Fruit fly (Drosophila melanogaster): Measurements from ENCODE around the gene RpS2.

The RpS2 gene

DNA sequence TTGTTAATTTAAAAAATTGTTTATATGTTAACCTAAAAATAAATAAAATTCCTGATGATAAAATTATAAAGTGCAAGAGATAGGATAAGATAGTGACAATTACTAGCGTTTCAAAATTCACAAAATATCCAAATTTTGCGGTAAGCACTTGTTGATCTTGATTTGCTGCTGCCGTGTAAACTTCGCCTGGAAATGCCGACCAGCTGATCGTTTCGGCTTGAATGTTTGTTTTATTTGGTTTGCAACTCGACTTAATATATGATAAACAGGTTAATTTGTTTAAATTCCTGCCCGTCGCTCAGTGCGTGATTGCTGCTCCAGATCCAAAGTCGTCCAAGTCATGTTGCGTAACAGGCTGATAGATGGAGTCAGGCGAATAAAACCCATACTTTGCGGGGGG is 24.0 kb upstream of the RpS2 start, which contains the start of gene CG4592 (continued):
- TF ChIP-seq net (GFP tag; optimal IDR thresholded peaks at IDR 0.05) = peak; percentile 77
- TF ChIP-seq vri (GFP tag; optimal IDR thresholded peaks at IDR 0.05) = peak; percentile 82
- TF ChIP-seq pdm3 (GFP tag; optimal IDR thresholded peaks at IDR 0.05) = no peak
- TF ChIP-seq CG1621 (tag; optimal IDR thresholded peaks at IDR 0.05) = peak; percentile 65
- TF ChIP-seq CG6854 (GFP tag; optimal IDR thresholded peaks at IDR 0.05) = no peak
- peak; percentile 69 for TF ChIP-seq CG6792 (GFP tag; optimal IDR thresholded peaks at IDR 0.05)
- peak; percentile 28 for TF ChIP-seq Sox15 (GFP tag; optimal IDR thresholded peaks at IDR 0.05)
- TF ChIP-seq Eip93F (GFP tag; optimal IDR thresholded peaks at IDR 0.05) = peak; percentile 72
- peak; percentile 78 for TF ChIP-seq Hr4 (GFP tag; optimal IDR thresholded peaks at IDR 0.05)
- TF ChIP-seq Blimp-1 (GFP tag; optimal IDR thresholded peaks at IDR 0.05) = peak; percentile 36

DNA sequence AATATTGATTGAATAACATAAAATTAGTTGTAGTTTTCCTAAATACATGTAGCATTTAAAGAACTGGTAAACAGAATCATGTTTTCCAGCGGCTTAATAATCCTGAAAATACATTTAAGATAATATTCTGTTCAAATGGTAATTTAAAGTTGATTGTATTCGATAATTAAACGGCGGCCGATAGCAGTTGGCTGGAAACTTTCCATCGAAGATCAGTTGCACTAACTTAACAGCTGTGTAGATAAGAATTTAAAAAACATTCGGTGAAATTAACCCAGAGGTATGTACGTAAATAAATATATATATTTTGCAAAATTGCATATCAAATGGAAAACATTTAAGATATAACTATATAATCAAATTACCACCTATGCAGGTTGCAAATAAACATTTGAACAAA is 22.6 kb upstream of the RpS2 start, which contains the start of gene CG4594:
TSS of gene CG4594 (plus strand) at position 212 of the 400 bp plus-strand sequence.
- TF ChIP-seq Blimp-1 (GFP tag; optimal IDR thresholded peaks at IDR 0.05) (no peak), acj6 (GFP tag; optimal IDR thresholded peaks at IDR 0.05) (no peak), svp (GFP tag) (peak; percentile 46)

DNA sequence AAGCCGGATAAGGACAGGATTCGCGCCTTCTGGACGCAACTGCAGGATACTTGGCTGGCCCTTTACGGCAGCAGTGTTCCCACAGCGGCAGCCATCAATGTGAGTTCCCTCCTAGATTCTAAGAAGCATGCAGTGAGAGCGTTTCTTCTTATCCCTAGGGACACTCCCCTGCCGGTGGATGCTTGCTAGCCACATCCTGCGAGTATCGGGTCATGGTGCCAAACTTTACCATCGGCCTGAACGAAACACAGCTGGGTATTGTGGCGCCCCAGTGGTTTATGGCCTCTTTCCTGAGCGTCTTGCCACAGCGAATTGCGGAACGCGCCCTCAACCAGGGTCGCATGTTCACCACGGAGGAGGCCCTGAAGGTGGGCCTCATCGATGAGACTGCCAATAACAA is 21.9 kb upstream of the RpS2 start:
- TF ChIP-seq CG15336 (GFP tag; IDR thresholded peaks at IDR 0.05) = no peak
- TF ChIP-seq vri (GFP tag; optimal IDR thresholded peaks at IDR 0.05) = no peak

dm6 chr2L:9918020-9918959 is 20.9 kb upstream of the RpS2 start, which contains the start of the genes CG5885 and CG4598:
Gene CG5885, minus strand, starts transcription at chr2L:9918330.
Gene CG4598, plus strand, starts transcription at chr2L:9918618.
- TF ChIP-seq CG1621 (tag; optimal IDR thresholded peaks at IDR 0.05) = peak; percentile 21
- TF ChIP-seq Smox (GFP tag; optimal IDR thresholded peaks at IDR 0.05) = peak; percentile 76
- TF ChIP-seq eg (GFP tag; IDR thresholded peaks at IDR 0.05) = peak; percentile 80
- peak; percentile 45 for TF ChIP-seq fkh (GFP tag; optimal IDR thresholded peaks at IDR 0.05)
- TF ChIP-seq dac (GFP tag; optimal IDR thresholded peaks at IDR 0.05) = peak; percentile 33
- TF ChIP-seq Eip93F (GFP tag; optimal IDR thresholded peaks at IDR 0.05) = peak; percentile 88
- TF ChIP-seq fd59A (GFP tag; optimal IDR thresholded peaks at IDR 0.05) = peak; percentile 32
- peak; percentile 79 for TF ChIP-seq CG6808 (GFP tag; optimal IDR thresholded peaks at IDR 0.05)
- TF ChIP-seq spab (GFP tag; optimal IDR thresholded peaks at IDR 0.05) = peak; percentile 64
- TF ChIP-seq CG16779 (tag; optimal IDR thresholded peaks at IDR 0.05) = peak; percentile 80
- peak; percentile 73 for TF ChIP-seq CG32006 (GFP tag; optimal IDR thresholded peaks at IDR 0.05)
- TF ChIP-seq CG31627 (GFP tag; optimal IDR thresholded peaks at IDR 0.05) = peak; percentile 57
- TF ChIP-seq Met (GFP tag; optimal IDR thresholded peaks at IDR 0.05) = peak; percentile 80
- TF ChIP-seq Ets96B (tag; optimal IDR thresholded peaks at IDR 0.05) = peak; percentile 58
- TF ChIP-seq achi (GFP tag; optimal IDR thresholded peaks at IDR 0.05) = peak; percentile 100
- TF ChIP-seq CG3032 (tag; optimal IDR thresholded peaks at IDR 0.05) = peak; percentile 63
- peak; percentile 56 for TF ChIP-seq Sox15 (GFP tag; optimal IDR thresholded peaks at IDR 0.05)
- TF ChIP-seq acj6 (GFP tag; optimal IDR thresholded peaks at IDR 0.05) = peak; percentile 76
- TF ChIP-seq CG3919 (GFP tag; optimal IDR thresholded peaks at IDR 0.05) = peak; percentile 76
- peak; percentile 82 for TF ChIP-seq esn (GFP tag; optimal IDR thresholded peaks at IDR 0.05)
- peak; percentile 7 for TF ChIP-seq Hr38 (GFP tag; optimal IDR thresholded peaks at IDR 0.05)
- TF ChIP-seq CG34406 (GFP tag; optimal IDR thresholded peaks at IDR 0.05) = peak; percentile 79
- TF ChIP-seq ss (GFP tag; optimal IDR thresholded peaks at IDR 0.05) = peak; percentile 83 to 86
- peak in 1 of 2 experiments; percentile 79 for TF ChIP-seq salr (GFP tag; optimal IDR thresholded peaks at IDR 0.05)
- peak; percentile 55 for TF ChIP-seq cyc (GFP tag; optimal IDR thresholded peaks at IDR 0.05)
- peak; percentile 71 for TF ChIP-seq Sox102F (GFP tag; optimal IDR thresholded peaks at IDR 0.05)
- peak; percentile 87 for TF ChIP-seq net (GFP tag; optimal IDR thresholded peaks at IDR 0.05)
- no peak; the same call in none of the 2 replicates for TF ChIP-seq CG15336 (GFP tag; IDR thresholded peaks at IDR 0.05)
- TF ChIP-seq CG9139 (GFP tag; optimal IDR thresholded peaks at IDR 0.05) = peak; percentile 85
- TF ChIP-seq Lpt (GFP tag; optimal IDR thresholded peaks at IDR 0.05) = peak; percentile 68
- TF ChIP-seq CG11762 (GFP tag; optimal IDR thresholded peaks at IDR 0.05; ENCODE audit: insufficient read depth) = peak; percentile 47
- peak; percentile 48 for TF ChIP-seq CG8319 (GFP tag; optimal IDR thresholded peaks at IDR 0.05)
- TF ChIP-seq CG10631 (GFP tag; optimal IDR thresholded peaks at IDR 0.05) = peak; percentile 84
- peak; percentile 84 for TF ChIP-seq Eip78C (GFP tag)
- peak; percentile 46 for TF ChIP-seq Gug (GFP tag; IDR thresholded peaks at IDR 0.05)

All from whole organism, prepupa.